Worm (Caenorhabditis elegans): ENCODE results near the gene ZK688.10.
A peak's percentile ranks its signal among the peaks of the same experiment; 100 is the strongest.

The ZK688.10 gene

ce11 chrIII:7913488-7913887, 16.7 kb upstream of the ZK688.10 start, which contains the start of gene ZK688.12:
TSS of gene ZK688.12 (minus strand) at chrIII:7913588.
- TF ChIP-seq ceh-82 (tag; optimal IDR thresholded peaks at IDR 0.05): no peak
- no peak for TF ChIP-seq ztf-4 (tag; optimal IDR thresholded peaks at IDR 0.05)
- no peak for TF ChIP-seq ama-1 (optimal IDR thresholded peaks at IDR 0.05)
- no peak for TF ChIP-seq nhr-11 (tag; optimal IDR thresholded peaks at IDR 0.05)
- TF ChIP-seq fos-1 (tag; optimal IDR thresholded peaks at IDR 0.05): no peak
- no peak for TF ChIP-seq rnt-1 (tag; optimal IDR thresholded peaks at IDR 0.05)
- no peak for TF ChIP-seq nhr-28 (tag; optimal IDR thresholded peaks at IDR 0.05)
- no peak for TF ChIP-seq aha-1 (tag; optimal IDR thresholded peaks at IDR 0.05)
- TF ChIP-seq egl-13 (tag; optimal IDR thresholded peaks at IDR 0.05): no peak
- no peak for TF ChIP-seq mdl-1 (tag; optimal IDR thresholded peaks at IDR 0.05)
- no peak for TF ChIP-seq ets-5 (GFP tag; IDR thresholded peaks at IDR 0.05)
- no peak for TF ChIP-seq fkh-10 (GFP tag; optimal IDR thresholded peaks at IDR 0.05)
- TF ChIP-seq dsc-1 (tag; optimal IDR thresholded peaks at IDR 0.05): no peak
- no peak for TF ChIP-seq lir-3 (tag; optimal IDR thresholded peaks at IDR 0.05; ENCODE audit: poor library complexity)
- TF ChIP-seq xbp-1 (tag; optimal IDR thresholded peaks at IDR 0.05): no peak
- no peak for TF ChIP-seq unc-130 (tag; optimal IDR thresholded peaks at IDR 0.05)
- TF ChIP-seq C04F5.9 (tag; optimal IDR thresholded peaks at IDR 0.05): no peak
- TF ChIP-seq egl-27 (tag; optimal IDR thresholded peaks at IDR 0.05): no peak
- TF ChIP-seq fkh-4 (tag; optimal IDR thresholded peaks at IDR 0.05; ENCODE audit: borderline replicate concordance): no peak

ce11 chrIII:7911621-7912020, 14.8 kb upstream of the ZK688.10 start, which contains the start of gene ZK688.7:
TSS of gene ZK688.7 (minus strand) at chrIII:7911634.
- TF ChIP-seq lin-15B (tag; optimal IDR thresholded peaks at IDR 0.05): no peak
- no peak for TF ChIP-seq unc-130 (tag; optimal IDR thresholded peaks at IDR 0.05)
- TF ChIP-seq sptf-1 (tag; optimal IDR thresholded peaks at IDR 0.05): no peak
- peak; percentile 11 for TF ChIP-seq nhr-90 (tag; optimal IDR thresholded peaks at IDR 0.05; ENCODE audit: poor library complexity)
- TF ChIP-seq efl-1 (optimal IDR thresholded peaks at IDR 0.05): peak; percentile 1 to 30
- peak; percentile 19 to 71 for TF ChIP-seq efl-1 (GFP tag; optimal IDR thresholded peaks at IDR 0.05 in 1 of 2)
- TF ChIP-seq elt-3 (tag; optimal IDR thresholded peaks at IDR 0.05): peak in 1 of 6 experiments; percentile 63
- TF ChIP-seq sox-4 (tag; optimal IDR thresholded peaks at IDR 0.05): no peak
- TF ChIP-seq efl-3 (GFP tag; optimal IDR thresholded peaks at IDR 0.05): no peak
- TF ChIP-seq lin-14 (GFP tag; optimal IDR thresholded peaks at IDR 0.05): peak; percentile 81
- peak; percentile 37 for TF ChIP-seq blmp-1 (tag; optimal IDR thresholded peaks at IDR 0.05)
- no peak for TF ChIP-seq nhr-19 (GFP tag; conservative IDR thresholded peaks at IDR 0.05)
- no peak for TF ChIP-seq alr-1 (tag; optimal IDR thresholded peaks at IDR 0.05; ENCODE audit: borderline replicate concordance)
- TF ChIP-seq snpc-4 (tag; optimal IDR thresholded peaks at IDR 0.05): no peak
- no peak for TF ChIP-seq egl-13 (tag; optimal IDR thresholded peaks at IDR 0.05)
- TF ChIP-seq sup-37 (GFP tag; optimal IDR thresholded peaks at IDR 0.05): no peak
- no peak for TF ChIP-seq lin-39 (tag; optimal IDR thresholded peaks at IDR 0.05)
- no peak for TF ChIP-seq ceh-88 (GFP tag; IDR thresholded peaks at IDR 0.05)
- no peak for TF ChIP-seq elt-2 (tag; optimal IDR thresholded peaks at IDR 0.05)
- no peak for TF ChIP-seq swsn-7 (tag; optimal IDR thresholded peaks at IDR 0.05)
- no peak for TF ChIP-seq jun-1 (tag; optimal IDR thresholded peaks at IDR 0.05)
- TF ChIP-seq dsc-1 (tag; optimal IDR thresholded peaks at IDR 0.05): no peak
- TF ChIP-seq nhr-77 (tag; optimal IDR thresholded peaks at IDR 0.05): no peak
- no peak for TF ChIP-seq grh-1 (GFP tag; IDR thresholded peaks at IDR 0.05)
- TF ChIP-seq dpl-1 (GFP tag; optimal IDR thresholded peaks at IDR 0.05): peak; percentile 8 to 34 (median 33)
- no peak for TF ChIP-seq unc-98 (GFP tag; IDR thresholded peaks at IDR 0.05)
- no peak for TF ChIP-seq pax-3 (tag; optimal IDR thresholded peaks at IDR 0.05)
- no peak for TF ChIP-seq lir-3 (tag; optimal IDR thresholded peaks at IDR 0.05; ENCODE audit: poor library complexity)
- no peak for TF ChIP-seq hlh-17 (GFP tag; optimal IDR thresholded peaks at IDR 0.05; ENCODE audit: borderline replicate concordance)
- TF ChIP-seq snu-23 (GFP tag; optimal IDR thresholded peaks at IDR 0.05): peak; percentile 70
- no peak for TF ChIP-seq zag-1 (tag; optimal IDR thresholded peaks at IDR 0.05)
- no peak for TF ChIP-seq nhr-84 (tag; optimal IDR thresholded peaks at IDR 0.05)
- TF ChIP-seq ama-1 (optimal IDR thresholded peaks at IDR 0.05): no peak
- TF ChIP-seq pag-3 (tag; optimal IDR thresholded peaks at IDR 0.05; ENCODE audit: borderline replicate concordance, insufficient read depth): no peak
- TF ChIP-seq egl-27 (tag; optimal IDR thresholded peaks at IDR 0.05): no peak
- TF ChIP-seq aly-2 (tag; optimal IDR thresholded peaks at IDR 0.05): no peak
- TF ChIP-seq unc-62 (GFP tag; optimal IDR thresholded peaks at IDR 0.05): no peak
- no peak for TF ChIP-seq nhr-237 (tag; optimal IDR thresholded peaks at IDR 0.05)
- TF ChIP-seq lsy-2 (tag; optimal IDR thresholded peaks at IDR 0.05): peak in 1 of 2 experiments; percentile 15

All from whole organism, L1 larva.